Worm (Caenorhabditis elegans): ENCODE measurements around the gene hmgr-1.

The hmgr-1 gene

ce11 chrIII:7359037-7359548 lies at the start of gene hmgr-1, which contains the start of gene eco-1:
TSS of gene hmgr-1 (plus strand) at chrIII:7359498.
TSS of gene eco-1 (minus strand) at chrIII:7359095.
- TF ChIP-seq F13C5.2 (tag; optimal IDR thresholded peaks at IDR 0.05) (no peak), sea-1 (GFP tag; conservative IDR thresholded peaks at IDR 0.05) (no peak), flt-1 (GFP tag; IDR thresholded peaks at IDR 0.05) (no peak), ceh-13 (GFP tag; optimal IDR thresholded peaks at IDR 0.05) (no peak), tra-4 (tag; optimal IDR thresholded peaks at IDR 0.05) (no peak)

ce11 chrIII:7310662-7311340 lies 48.5 kb upstream of the hmgr-1 start, which contains the start of the genes F56C9.6 and F56C9.3:
TSS of gene F56C9.6 (minus strand) at chrIII:7310773.
TSS of gene F56C9.3 (plus strand) at chrIII:7311290.
- TF ChIP-seq tra-4 (tag; optimal IDR thresholded peaks at IDR 0.05) (no peak), ets-7 (tag; optimal IDR thresholded peaks at IDR 0.05) (no peak), ama-1 (optimal IDR thresholded peaks at IDR 0.05) (no peak), F13C5.2 (tag; optimal IDR thresholded peaks at IDR 0.05) (no peak), flt-1 (GFP tag; IDR thresholded peaks at IDR 0.05) (no peak), hmg-4 (GFP tag; optimal IDR thresholded peaks at IDR 0.05) (no peak), aly-1 (tag; optimal IDR thresholded peaks at IDR 0.05) (no peak), sea-1 (GFP tag; conservative IDR thresholded peaks at IDR 0.05) (no peak), pes-1 (GFP tag; IDR thresholded peaks at IDR 0.05) (no peak), ceh-36 (tag; optimal IDR thresholded peaks at IDR 0.05) (no peak), B0310.2 (tag; optimal IDR thresholded peaks at IDR 0.05) (no peak), hnd-1 (tag; optimal IDR thresholded peaks at IDR 0.05) (no peak), tbx-37 (GFP tag; conservative IDR thresholded peaks at IDR 0.05) (no peak), scrt-1 (GFP tag; IDR thresholded peaks at IDR 0.05) (no peak), hmbx-1 (tag; optimal IDR thresholded peaks at IDR 0.05) (no peak), ceh-13 (GFP tag; optimal IDR thresholded peaks at IDR 0.05) (no peak)

- TF ChIP-seq ceh-13 (GFP tag; optimal IDR thresholded peaks at IDR 0.05) (no peak), tra-4 (tag; optimal IDR thresholded peaks at IDR 0.05) (no peak), hmbx-1 (tag; optimal IDR thresholded peaks at IDR 0.05) (no peak), sea-1 (GFP tag; conservative IDR thresholded peaks at IDR 0.05) (no peak), F13C5.2 (tag; optimal IDR thresholded peaks at IDR 0.05) (no peak), scrt-1 (GFP tag; IDR thresholded peaks at IDR 0.05) (no peak), hmg-4 (GFP tag; optimal IDR thresholded peaks at IDR 0.05) (no peak), B0310.2 (tag; optimal IDR thresholded peaks at IDR 0.05) (no peak), pes-1 (GFP tag; IDR thresholded peaks at IDR 0.05) (no peak), aly-1 (tag; optimal IDR thresholded peaks at IDR 0.05) (no peak), ets-7 (tag; optimal IDR thresholded peaks at IDR 0.05) (no peak)
Measured at ce11 chrIII:7314473-7314872, 44.8 kb upstream of the hmgr-1 start.

- TF ChIP-seq hmg-4 (GFP tag; optimal IDR thresholded peaks at IDR 0.05) (no peak), pes-1 (GFP tag; IDR thresholded peaks at IDR 0.05) (no peak), flt-1 (GFP tag; IDR thresholded peaks at IDR 0.05) (no peak), F13C5.2 (tag; optimal IDR thresholded peaks at IDR 0.05) (no peak), hnd-1 (tag; optimal IDR thresholded peaks at IDR 0.05) (no peak), scrt-1 (GFP tag; IDR thresholded peaks at IDR 0.05) (no peak), ets-7 (tag; optimal IDR thresholded peaks at IDR 0.05) (no peak), hmbx-1 (tag; optimal IDR thresholded peaks at IDR 0.05) (no peak), ama-1 (optimal IDR thresholded peaks at IDR 0.05) (no peak), B0310.2 (tag; optimal IDR thresholded peaks at IDR 0.05) (no peak), aly-1 (tag; optimal IDR thresholded peaks at IDR 0.05) (no peak), tra-4 (tag; optimal IDR thresholded peaks at IDR 0.05) (no peak), tbx-11 (GFP tag; IDR thresholded peaks at IDR 0.05) (no peak), ceh-13 (GFP tag; optimal IDR thresholded peaks at IDR 0.05) (no peak), tbx-37 (GFP tag; conservative IDR thresholded peaks at IDR 0.05) (no peak)
Measured at ce11 chrIII:7314927-7315547, 44.3 kb upstream of the hmgr-1 start, which contains the start of gene nspg-6. TSS of gene nspg-6 (minus strand) at chrIII:7314977.

- no peak for TF ChIP-seq F13C5.2 (tag; optimal IDR thresholded peaks at IDR 0.05)
- no peak for TF ChIP-seq ama-1 (optimal IDR thresholded peaks at IDR 0.05)
- TF ChIP-seq sea-1 (GFP tag; conservative IDR thresholded peaks at IDR 0.05): no peak
- no peak for TF ChIP-seq hmbx-1 (tag; optimal IDR thresholded peaks at IDR 0.05)
- TF ChIP-seq ets-7 (tag; optimal IDR thresholded peaks at IDR 0.05): no peak
- TF ChIP-seq flt-1 (GFP tag; IDR thresholded peaks at IDR 0.05): no peak
Measured at ce11 chrIII:7317354-7317753, 41.9 kb upstream of the hmgr-1 start.

DNA sequence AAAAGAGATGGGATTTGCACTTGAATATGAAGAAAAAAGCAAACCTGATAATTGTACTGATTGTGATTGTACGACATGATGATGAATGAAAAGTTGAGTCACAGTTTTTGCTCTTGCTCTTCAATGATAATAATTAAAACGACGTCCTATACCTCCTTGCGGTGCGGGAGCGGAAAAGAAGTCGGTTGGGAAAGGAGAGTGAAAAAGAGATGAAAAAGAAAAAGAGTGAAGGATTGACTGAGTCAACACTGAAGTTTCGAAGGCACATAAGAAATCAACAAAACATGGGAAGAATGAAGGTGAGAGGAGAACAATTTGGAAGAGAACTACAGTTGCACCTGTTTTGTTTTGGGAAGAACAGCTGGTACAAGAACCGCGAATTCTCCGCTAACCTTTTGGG lies 39.9 kb upstream of the hmgr-1 start, which contains the start of gene F56C9.8:
Gene F56C9.8 (minus strand): TSS at position 120 of the 400 bp plus-strand sequence.
- no peak for TF ChIP-seq tbx-11 (GFP tag; IDR thresholded peaks at IDR 0.05)
- TF ChIP-seq hmg-4 (GFP tag; optimal IDR thresholded peaks at IDR 0.05): no peak
- TF ChIP-seq sea-1 (GFP tag; conservative IDR thresholded peaks at IDR 0.05): no peak
- no peak for TF ChIP-seq ets-7 (tag; optimal IDR thresholded peaks at IDR 0.05)
- no peak for TF ChIP-seq ceh-13 (GFP tag; optimal IDR thresholded peaks at IDR 0.05)
- TF ChIP-seq F13C5.2 (tag; optimal IDR thresholded peaks at IDR 0.05): no peak
- no peak for TF ChIP-seq tra-4 (tag; optimal IDR thresholded peaks at IDR 0.05)

DNA sequence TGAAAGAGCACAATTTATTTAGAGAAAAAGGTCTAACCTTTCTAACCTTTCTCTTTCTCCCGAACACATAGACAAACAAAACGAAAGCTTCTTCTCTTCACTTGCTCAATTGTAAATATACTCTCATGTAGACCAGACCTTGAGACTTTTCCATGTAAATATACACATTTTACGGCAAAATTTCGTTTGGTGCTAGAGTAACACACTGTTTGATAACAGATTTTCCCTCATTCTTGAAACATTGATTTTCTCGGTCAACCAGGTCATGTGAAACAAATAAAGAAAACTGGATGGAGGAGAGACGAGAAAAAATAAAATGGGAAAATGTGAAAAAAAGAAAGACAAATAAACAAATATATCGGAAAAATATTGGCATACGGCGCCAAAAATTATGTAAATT lies 37.3 kb upstream of the hmgr-1 start:
- TF ChIP-seq tra-4 (tag; optimal IDR thresholded peaks at IDR 0.05) (no peak), scrt-1 (GFP tag; IDR thresholded peaks at IDR 0.05) (no peak), aly-1 (tag; optimal IDR thresholded peaks at IDR 0.05) (no peak), B0310.2 (tag; optimal IDR thresholded peaks at IDR 0.05) (no peak), ceh-13 (GFP tag; optimal IDR thresholded peaks at IDR 0.05) (no peak), sea-1 (GFP tag; conservative IDR thresholded peaks at IDR 0.05) (no peak)

All from whole organism, early embryonic.